Fruit fly (Drosophila melanogaster) whole organism, pupa: ENCODE data around the gene ema.

ENCODE experiments used
- CG9948 ChIP-seq: fragments of 200-800 bp; sonication (Bioruptor generic); optimal IDR thresholded peaks from 2 replicates; lab custom pipeline; 2018; ENCODE audit warnings: missing biosample characterization, mild to moderate bottlenecking, missing genetic modification characterization, moderate library complexity
- fd96Ca ChIP-seq: fragments of 200-800 bp; sonication (Bioruptor generic); IDR thresholded peaks from 3 replicates; pipeline ENCODE4 v1.3.6; 2022; ENCODE audit warnings: missing biosample characterization, missing genetic modification characterization

dm6 chr3R:16453597-16453996 lies 12.1 kb upstream of the ema start, which contains the start of gene Pak3:
- TF ChIP-seq CG9948 (tag; lab: Kevin White, UChicago) (no peak), fd96Ca (no peak)
